Fruit fly (Drosophila melanogaster): ENCODE data around the gene RnpS1.

DNA sequence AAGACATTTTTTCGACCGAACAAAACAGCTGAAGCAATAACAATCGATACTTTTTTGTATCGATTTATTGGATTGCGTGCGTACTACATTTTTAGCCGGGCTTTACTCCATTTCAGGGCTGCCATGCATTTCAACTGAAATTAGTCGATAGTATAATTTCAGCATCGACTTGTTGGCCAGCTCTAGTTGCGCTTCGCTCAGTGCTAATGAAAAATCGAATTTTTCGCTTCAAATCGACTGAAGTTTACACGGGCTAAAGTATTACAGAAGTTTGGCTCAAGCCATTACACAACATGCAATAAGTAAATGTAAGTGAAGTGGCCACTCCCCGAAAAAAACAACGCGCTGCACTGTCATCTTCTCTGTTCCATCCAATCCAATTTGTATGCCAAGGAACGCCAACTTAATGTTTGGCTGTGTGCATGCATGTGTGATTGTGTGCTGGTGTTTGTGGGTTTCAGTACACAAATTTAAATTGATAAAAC lies 35.9 kb upstream of the RnpS1 start, which contains the start of the genes mRpL47, CG8176 and Kdm3:
- TF ChIP-seq CG10147 (GFP tag; optimal IDR thresholded peaks at IDR 0.05) (peak; percentile 47), CG13424 (tag; optimal IDR thresholded peaks at IDR 0.05) (peak; percentile 49)
